Worm (Caenorhabditis elegans): ENCODE measurements around the gene hrg-9.

The hrg-9 gene

DNA sequence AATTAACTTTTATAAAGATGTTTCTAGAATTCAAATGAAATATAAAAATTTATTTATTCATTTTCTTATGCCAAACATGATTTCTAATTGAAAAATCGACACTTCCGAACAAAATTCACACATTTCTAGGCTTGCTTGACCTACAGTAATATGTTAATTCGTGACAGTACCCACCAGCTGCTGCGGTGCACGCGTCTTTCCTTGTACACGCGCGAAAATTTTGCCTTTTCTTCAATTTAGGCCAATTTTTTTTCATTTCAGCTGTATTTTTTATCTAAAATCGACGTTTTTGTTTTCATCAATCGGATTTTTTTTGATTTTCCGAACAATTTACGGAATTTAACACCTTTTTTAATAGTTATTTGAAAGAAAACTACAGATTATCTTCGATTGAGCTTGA lies 36.9 kb upstream of the hrg-9 start:
- peak; percentile 73 for TF ChIP-seq unc-130 (GFP tag; optimal IDR thresholded peaks at IDR 0.05)
- TF ChIP-seq Y48G9A.11 (GFP tag; IDR thresholded peaks at IDR 0.05): peak; percentile 70
- TF ChIP-seq F49E8.2 (tag; optimal IDR thresholded peaks at IDR 0.05; ENCODE audit: borderline replicate concordance): peak; percentile 38
- TF ChIP-seq lim-7 (GFP tag; IDR thresholded peaks at IDR 0.05): no peak

DNA sequence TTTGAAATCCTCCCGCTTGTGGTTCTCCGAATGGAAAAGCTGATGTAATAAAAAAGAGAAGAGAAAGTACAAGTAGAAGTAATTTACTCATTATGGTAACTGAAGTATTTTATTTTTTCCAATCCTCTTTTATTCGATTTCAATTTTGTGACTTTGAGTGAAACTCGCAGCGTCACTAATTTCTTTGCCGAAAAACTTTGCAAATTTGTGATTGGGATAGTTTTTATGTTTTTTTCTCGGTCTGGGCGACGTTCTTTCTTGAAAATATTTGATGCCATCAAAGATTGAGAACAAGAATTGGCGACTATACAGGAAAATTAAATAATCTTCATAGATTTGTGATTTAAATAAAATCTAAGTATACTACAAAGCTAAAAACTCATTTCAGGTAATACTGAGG lies 36.4 kb upstream of the hrg-9 start, which contains the start of gene far-4:
Gene far-4 (minus strand): TSS at position 101 of the 400 bp plus-strand sequence.
- TF ChIP-seq lin-1 (GFP tag; IDR thresholded peaks at IDR 0.05) (no peak), Y75B8A.6 (GFP tag; IDR thresholded peaks at IDR 0.05) (no peak), mes-2 (tag; optimal IDR thresholded peaks at IDR 0.05; ENCODE audit: poor library complexity, severe bottlenecking) (no peak), mxl-2 (GFP tag; conservative IDR thresholded peaks at IDR 0.05) (no peak), zfp-2 (tag; optimal IDR thresholded peaks at IDR 0.05) (no peak), php-3 (GFP tag; IDR thresholded peaks at IDR 0.05) (no peak), R02D3.7 (tag; optimal IDR thresholded peaks at IDR 0.05) (no peak), zip-2 (tag; optimal IDR thresholded peaks at IDR 0.05) (no peak), gei-8 (GFP tag; optimal IDR thresholded peaks at IDR 0.05) (no peak), nhr-28 (tag; optimal IDR thresholded peaks at IDR 0.05) (no peak), set-16 (GFP tag; IDR thresholded peaks at IDR 0.05) (no peak), snpc-1.2 (GFP tag; IDR thresholded peaks at IDR 0.05) (no peak), egl-27 (tag; optimal IDR thresholded peaks at IDR 0.05) (no peak)

DNA sequence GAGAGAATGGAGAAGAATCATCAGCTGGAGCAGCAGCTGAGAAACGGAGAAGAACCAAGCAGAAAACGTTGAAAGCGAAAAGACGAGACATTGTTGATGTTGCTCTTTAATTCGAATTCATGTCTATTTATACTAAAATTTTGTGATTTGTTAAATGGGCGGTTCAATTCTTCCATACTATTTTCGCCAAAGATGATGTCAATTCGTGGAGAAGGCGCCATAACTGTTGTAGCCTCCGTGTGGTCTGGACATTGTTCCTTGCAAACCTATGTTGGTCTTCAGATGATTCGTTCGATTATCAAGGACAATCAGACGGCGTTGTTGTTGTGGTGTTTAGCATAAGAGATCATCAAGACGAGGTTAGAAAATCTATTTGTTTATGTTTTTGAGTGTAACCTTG lies 34.3 kb upstream of the hrg-9 start, which contains the start of gene far-3:
Gene far-3 (minus strand): TSS at position 101 of the 400 bp plus-strand sequence.
- no peak for TF ChIP-seq nhr-25 (tag; optimal IDR thresholded peaks at IDR 0.05; ENCODE audit: borderline replicate concordance, insufficient read depth)
- no peak for TF ChIP-seq daf-8 (GFP tag; IDR thresholded peaks at IDR 0.05)
- TF ChIP-seq nhr-6 (tag; optimal IDR thresholded peaks at IDR 0.05): no peak
- no peak for TF ChIP-seq zag-1 (tag; optimal IDR thresholded peaks at IDR 0.05)
- TF ChIP-seq madf-5 (GFP tag; IDR thresholded peaks at IDR 0.05): no peak
- TF ChIP-seq F26F4.8 (GFP tag; conservative IDR thresholded peaks at IDR 0.05): no peak
- TF ChIP-seq mes-2 (tag; optimal IDR thresholded peaks at IDR 0.05; ENCODE audit: poor library complexity, severe bottlenecking): no peak
- no peak for TF ChIP-seq spr-1 (tag; optimal IDR thresholded peaks at IDR 0.05)
- no peak for TF ChIP-seq pqm-1 (tag; optimal IDR thresholded peaks at IDR 0.05)
- TF ChIP-seq tra-1 (GFP tag; IDR thresholded peaks at IDR 0.05): no peak
- TF ChIP-seq unc-39 (tag; optimal IDR thresholded peaks at IDR 0.05): no peak
- no peak for TF ChIP-seq ceh-82 (tag; optimal IDR thresholded peaks at IDR 0.05)

DNA sequence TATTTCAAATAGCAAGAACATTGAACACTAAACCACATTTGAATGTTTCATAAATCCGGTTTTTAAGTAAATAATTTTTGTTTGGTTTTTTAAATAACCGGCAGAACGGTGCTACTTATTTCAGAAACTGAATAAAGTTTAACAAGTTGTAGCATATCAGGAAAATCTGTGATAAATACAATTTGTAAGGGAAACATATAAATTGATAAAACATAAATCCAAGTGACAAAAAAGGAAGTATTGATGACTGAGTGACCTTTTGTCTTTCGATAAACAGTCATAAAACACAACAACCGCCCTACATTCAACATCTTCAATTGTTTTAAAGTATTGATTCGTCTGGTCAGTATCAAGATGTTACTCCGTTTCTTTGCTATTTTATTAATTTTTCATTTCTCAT lies 32.1 kb upstream of the hrg-9 start, which contains the start of gene far-5:
Gene far-5 (plus strand): TSS at position 301 of the 400 bp plus-strand sequence.
- TF ChIP-seq ztf-11 (tag; optimal IDR thresholded peaks at IDR 0.05) (no peak), set-16 (GFP tag; IDR thresholded peaks at IDR 0.05) (no peak), aha-1 (tag) (peak; percentile 48), nhr-28 (tag; optimal IDR thresholded peaks at IDR 0.05) (peak; percentile 3), F49E8.2 (tag; optimal IDR thresholded peaks at IDR 0.05; ENCODE audit: borderline replicate concordance) (no peak), Y105C5A.15 (GFP tag; IDR thresholded peaks at IDR 0.05) (no peak), attf-4 (tag; optimal IDR thresholded peaks at IDR 0.05) (no peak)

DNA sequence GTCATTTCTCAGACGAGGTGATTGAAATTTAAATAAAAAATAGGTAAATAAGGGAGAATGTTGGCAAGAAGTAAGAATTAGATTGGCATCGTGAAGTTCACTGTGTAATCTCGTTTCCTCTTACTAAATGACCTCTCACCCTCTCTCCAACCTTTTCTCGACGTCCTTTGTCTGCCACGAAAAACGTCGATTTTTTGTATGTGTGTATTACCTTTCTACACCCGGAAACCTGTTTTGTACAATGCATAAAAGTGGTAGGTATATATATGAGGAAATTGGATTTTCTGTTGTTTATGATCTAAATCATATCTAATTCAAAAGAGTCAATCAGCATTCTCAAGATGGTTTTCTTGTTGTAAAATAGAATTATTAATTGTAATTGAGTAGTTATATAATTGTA lies 29.7 kb upstream of the hrg-9 start, which contains the start of the genes F15B9.11 and dsl-7:
Gene F15B9.11 (minus strand): TSS at position 5 of the 400 bp plus-strand sequence.
Gene dsl-7 (plus strand): TSS at position 260 of the 400 bp plus-strand sequence.
- TF ChIP-seq vab-7 (GFP tag; IDR thresholded peaks at IDR 0.05) (no peak), dmd-9 (GFP tag; IDR thresholded peaks at IDR 0.05) (no peak), mep-1 (tag; optimal IDR thresholded peaks at IDR 0.05) (no peak), nhr-25 (tag; optimal IDR thresholded peaks at IDR 0.05; ENCODE audit: borderline replicate concordance, insufficient read depth) (no peak), ceh-62 (tag; optimal IDR thresholded peaks at IDR 0.05) (no peak), mes-2 (tag; optimal IDR thresholded peaks at IDR 0.05; ENCODE audit: poor library complexity, severe bottlenecking) (no peak), pha-4 (GFP tag; IDR thresholded peaks at IDR 0.05) (no peak), pha-4 (tag; optimal IDR thresholded peaks at IDR 0.05) (no peak), skn-1 (tag; optimal IDR thresholded peaks at IDR 0.05) (no peak), daf-19 (GFP tag; conservative IDR thresholded peaks at IDR 0.05) (no peak), ztf-11 (tag; optimal IDR thresholded peaks at IDR 0.05) (no peak), fos-1 (tag; optimal IDR thresholded peaks at IDR 0.05) (no peak), ceh-82 (tag; optimal IDR thresholded peaks at IDR 0.05) (no peak), unc-130 (GFP tag; optimal IDR thresholded peaks at IDR 0.05) (no peak), hlh-11 (tag; optimal IDR thresholded peaks at IDR 0.05) (no peak), hlh-30 (tag; optimal IDR thresholded peaks at IDR 0.05; ENCODE audit: insufficient read depth) (no peak), daf-12 (tag; optimal IDR thresholded peaks at IDR 0.05) (no peak), ztf-7 (tag; optimal IDR thresholded peaks at IDR 0.05) (no peak)
